Fruit fly (Drosophila melanogaster): ENCODE results near the gene CG3323.
A peak's percentile ranks its signal among the peaks of the same experiment; 100 is the strongest.

DNA sequence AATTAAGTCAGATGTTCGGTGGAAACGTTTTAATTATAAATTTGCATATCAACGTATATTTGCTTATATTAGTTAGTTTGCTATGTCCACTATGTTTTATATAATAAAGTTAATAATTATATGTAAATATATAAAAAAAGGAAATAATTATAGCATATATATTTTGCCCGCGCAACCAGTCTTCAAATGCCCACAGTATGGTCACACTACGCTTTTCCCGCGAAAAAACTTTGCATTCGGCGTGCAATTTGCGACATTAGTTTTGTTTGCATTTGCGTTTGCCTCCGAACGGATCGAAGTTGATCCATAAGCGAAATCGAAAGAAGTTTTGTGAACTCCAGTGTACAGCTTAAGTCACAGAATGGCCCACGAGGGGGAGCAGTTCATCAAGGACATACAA is 18.1 kb upstream of the CG3323 start, which contains the start of gene Mcm3:
- TF ChIP-seq Lpt (GFP tag; optimal IDR thresholded peaks at IDR 0.05) (no peak), CG7928 (GFP tag; optimal IDR thresholded peaks at IDR 0.05) (no peak), CkIIα-i1 (GFP tag; IDR thresholded peaks at IDR 0.05) (no peak), row (GFP tag; IDR thresholded peaks at IDR 0.05) (0 out of 3 replicates have a peak, but pooled peaks have one; percentile 10), Taf1 (GFP tag; IDR thresholded peaks at IDR 0.05) (no peak), pho (GFP tag; optimal IDR thresholded peaks at IDR 0.05) (no peak), CG3163 (GFP tag; optimal IDR thresholded peaks at IDR 0.05) (no peak), Fer1 (GFP tag; optimal IDR thresholded peaks at IDR 0.05) (no peak), CG10543 (GFP tag; optimal IDR thresholded peaks at IDR 0.05) (no peak), CG11456 (GFP tag; IDR thresholded peaks at IDR 0.05) (no peak), gfzf (GFP tag; optimal IDR thresholded peaks at IDR 0.05) (peak; percentile 34), CG6175 (GFP tag; IDR thresholded peaks at IDR 0.05) (no peak)
